1 fruit fly cellular context compared by ENCODE assay signal in the genomic region with DNA sequence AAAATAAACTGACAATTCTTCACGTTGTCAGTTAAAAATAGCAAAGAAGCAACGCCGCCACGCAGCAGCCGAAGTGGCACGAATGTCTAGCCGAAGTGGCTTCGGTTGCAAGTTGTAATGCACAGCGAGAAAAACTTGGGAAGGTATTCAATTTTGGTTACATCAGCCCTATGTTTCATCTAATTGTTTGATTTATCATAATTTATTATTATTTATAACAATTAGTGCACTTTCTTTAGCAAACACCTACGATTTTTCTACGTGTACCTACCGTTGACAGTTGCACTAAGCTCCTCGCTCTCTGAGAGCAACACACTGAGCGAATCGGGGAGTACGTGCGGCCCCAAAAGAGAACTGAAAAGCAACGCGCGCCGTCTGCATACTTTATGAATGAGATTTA.
TF ChIP-seq lines count a peak whose summit lies in the region.

A gene (minus strand): TSS at position 13 of the 400 bp plus-strand sequence.

TF ChIP-seq in whole organism, embryonic, 481 proteins besides CTCF, POLR2A, EP300 and RAD21 (continued from another document and continues in another):
- TF ChIP-seq exex (tag; optimal IDR thresholded peaks at IDR 0.05; lab: Kevin White, UChicago): peak; percentile 39
- TF ChIP-seq CG6854 (GFP tag; optimal IDR thresholded peaks at IDR 0.05; lab: Kevin White, UChicago): peak; percentile 66
- peak; percentile 86 for TF ChIP-seq Gug (GFP tag; IDR thresholded peaks at IDR 0.05; lab: Robert Waterston, UW)
- TF ChIP-seq mam (GFP tag; optimal IDR thresholded peaks at IDR 0.05; lab: Kevin White, UChicago): peak; percentile 7
- peak; percentile 73 for TF ChIP-seq Lhr (GFP tag; optimal IDR thresholded peaks at IDR 0.05; lab: Kevin White, UChicago)
- TF ChIP-seq psq (GFP tag; optimal IDR thresholded peaks at IDR 0.05; lab: Kevin White, UChicago): peak; percentile 57
- peak; percentile 86 for TF ChIP-seq kah (GFP tag; optimal IDR thresholded peaks at IDR 0.05; lab: Kevin White, UChicago)
- TF ChIP-seq CG13894 (tag; optimal IDR thresholded peaks at IDR 0.05; lab: Kevin White, UChicago): peak; percentile 1
- TF ChIP-seq CG12659 (GFP tag; optimal IDR thresholded peaks at IDR 0.05; lab: Kevin White, UChicago): peak; percentile 89
- TF ChIP-seq Fer2 (tag; optimal IDR thresholded peaks at IDR 0.05; lab: Kevin White, UChicago): peak; percentile 61
- TF ChIP-seq Six4 (GFP tag; optimal IDR thresholded peaks at IDR 0.05; lab: Kevin White, UChicago): peak; percentile 93
- no peak for TF ChIP-seq Elba2 (GFP tag; optimal IDR thresholded peaks at IDR 0.05; lab: Kevin White, UChicago)
- TF ChIP-seq H2.0 (GFP tag; IDR thresholded peaks at IDR 0.05; lab: Robert Waterston, UW): peak; percentile 95
- no peak for TF ChIP-seq CG3163 (GFP tag; optimal IDR thresholded peaks at IDR 0.05; lab: Kevin White, UChicago)
- TF ChIP-seq danr (GFP tag; IDR thresholded peaks at IDR 0.05; lab: Robert Waterston, UW): peak; percentile 88
- peak; percentile 95 for TF ChIP-seq H15 (GFP tag; IDR thresholded peaks at IDR 0.05; lab: Robert Waterston, UW)
- peak; percentile 94 for TF ChIP-seq esg (GFP tag; conservative IDR thresholded peaks at IDR 0.05; lab: Robert Waterston, UW)
- TF ChIP-seq CG1529 (GFP tag; optimal IDR thresholded peaks at IDR 0.05; lab: Kevin White, UChicago): peak; percentile 91
- peak; percentile 95 for TF ChIP-seq Ada2b (GFP tag; IDR thresholded peaks at IDR 0.05; lab: Robert Waterston, UW)
- peak; percentile 66 for TF ChIP-seq kay (GFP tag; optimal IDR thresholded peaks at IDR 0.05; lab: Kevin White, UChicago)
- TF ChIP-seq Lpt (GFP tag; optimal IDR thresholded peaks at IDR 0.05; lab: Kevin White, UChicago): no peak
- no peak for TF ChIP-seq Hey (tag; optimal IDR thresholded peaks at IDR 0.05; lab: Kevin White, UChicago)
- TF ChIP-seq Dad (GFP tag; optimal IDR thresholded peaks at IDR 0.05; lab: Kevin White, UChicago): peak; percentile 30
- TF ChIP-seq CG2129 (GFP tag; IDR thresholded peaks at IDR 0.05; lab: Robert Waterston, UW; ENCODE audit: partially characterized antibody): no peak
- no peak for TF ChIP-seq Hmx (GFP tag; optimal IDR thresholded peaks at IDR 0.05; lab: Kevin White, UChicago)
- no peak for TF ChIP-seq lov (optimal IDR thresholded peaks at IDR 0.05; lab: Kevin White, UChicago)
- peak; percentile 93 for TF ChIP-seq lov (GFP tag; IDR thresholded peaks at IDR 0.05; lab: Robert Waterston, UW)
- peak; percentile 93 for TF ChIP-seq CG4820 (GFP tag; optimal IDR thresholded peaks at IDR 0.05; lab: Kevin White, UChicago)
- TF ChIP-seq emc (GFP tag; optimal IDR thresholded peaks at IDR 0.05; lab: Kevin White, UChicago): no peak
- peak; percentile 96 for TF ChIP-seq fd96Cb (tag; optimal IDR thresholded peaks at IDR 0.05; lab: Kevin White, UChicago)
- TF ChIP-seq CG12744 (GFP tag; optimal IDR thresholded peaks at IDR 0.05; lab: Kevin White, UChicago): peak; percentile 47
- TF ChIP-seq CG2202 (tag; optimal IDR thresholded peaks at IDR 0.05; lab: Kevin White, UChicago): peak; percentile 78
- TF ChIP-seq CrebB (tag; optimal IDR thresholded peaks at IDR 0.05; lab: Kevin White, UChicago): peak; percentile 76
- peak; percentile 72 for TF ChIP-seq CG10274 (GFP tag; optimal IDR thresholded peaks at IDR 0.05; lab: Kevin White, UChicago)
- peak; percentile 96 for TF ChIP-seq CG10366 (GFP tag; IDR thresholded peaks at IDR 0.05; lab: Robert Waterston, UW)
- TF ChIP-seq ap (GFP tag; IDR thresholded peaks at IDR 0.05; lab: Robert Waterston, UW): peak; percentile 94
- peak; percentile 36 for TF ChIP-seq tx (GFP tag; optimal IDR thresholded peaks at IDR 0.05; lab: Kevin White, UChicago)
- peak; percentile 82 for TF ChIP-seq jing (GFP tag; optimal IDR thresholded peaks at IDR 0.05; lab: Kevin White, UChicago)
- TF ChIP-seq CG5180 (GFP tag; optimal IDR thresholded peaks at IDR 0.05; lab: Kevin White, UChicago): peak; percentile 86
- peak; percentile 59 for TF ChIP-seq al (GFP tag; IDR thresholded peaks at IDR 0.05; lab: Robert Waterston, UW)
- TF ChIP-seq CG18262 (tag; optimal IDR thresholded peaks at IDR 0.05; lab: Kevin White, UChicago): peak; percentile 91
- peak; percentile 93 for TF ChIP-seq Oaz (GFP tag; IDR thresholded peaks at IDR 0.05; lab: Robert Waterston, UW)
- peak; percentile 88 for TF ChIP-seq sqz (GFP tag; optimal IDR thresholded peaks at IDR 0.05; lab: Kevin White, UChicago)
- TF ChIP-seq CG8944 (GFP tag; optimal IDR thresholded peaks at IDR 0.05; lab: Kevin White, UChicago): peak; percentile 21
- no peak for TF ChIP-seq Sin3A (optimal IDR thresholded peaks at IDR 0.05; lab: Kevin White, UChicago)
- no peak for TF ChIP-seq fru (optimal IDR thresholded peaks at IDR 0.05; lab: Kevin White, UChicago)
- peak; percentile 54; the same call in 1 of the 2 replicates for TF ChIP-seq crol (GFP tag; IDR thresholded peaks at IDR 0.05; lab: Robert Waterston, UW)
- peak; percentile 89 for TF ChIP-seq jigr1 (GFP tag; IDR thresholded peaks at IDR 0.05; lab: Robert Waterston, UW)
- no peak for TF ChIP-seq Bgb (GFP tag; IDR thresholded peaks at IDR 0.05; lab: Robert Waterston, UW; ENCODE audit: partially characterized antibody)
- TF ChIP-seq Dek (tag; optimal IDR thresholded peaks at IDR 0.05; lab: Kevin White, UChicago): peak; percentile 75
- TF ChIP-seq Nf-YA (GFP tag; IDR thresholded peaks at IDR 0.05; lab: Robert Waterston, UW): peak; percentile 93
- peak; percentile 88 for TF ChIP-seq MTF-1 (GFP tag; optimal IDR thresholded peaks at IDR 0.05; lab: Kevin White, UChicago; ENCODE audit: borderline replicate concordance)
- peak; percentile 93 for TF ChIP-seq ind (GFP tag; optimal IDR thresholded peaks at IDR 0.05; lab: Kevin White, UChicago)
- TF ChIP-seq pita (GFP tag; optimal IDR thresholded peaks at IDR 0.05; lab: Kevin White, UChicago): no peak
- TF ChIP-seq HmgD (GFP tag; optimal IDR thresholded peaks at IDR 0.05; lab: Kevin White, UChicago): no peak
- TF ChIP-seq trh (GFP tag; optimal IDR thresholded peaks at IDR 0.05; lab: Kevin White, UChicago): peak; percentile 58
- peak; percentile 95 for TF ChIP-seq sob (GFP tag; IDR thresholded peaks at IDR 0.05; lab: Robert Waterston, UW)
- peak; percentile 84 for TF ChIP-seq CG18764 (GFP tag; optimal IDR thresholded peaks at IDR 0.05; lab: Kevin White, UChicago)
- TF ChIP-seq CG16815 (GFP tag; optimal IDR thresholded peaks at IDR 0.05; lab: Kevin White, UChicago): peak; percentile 61
- peak; percentile 88 for TF ChIP-seq D19A (tag; optimal IDR thresholded peaks at IDR 0.05; lab: Kevin White, UChicago)
- TF ChIP-seq CG13775 (GFP tag; optimal IDR thresholded peaks at IDR 0.05; lab: Kevin White, UChicago): peak; percentile 75
- peak; percentile 89 for TF ChIP-seq gt (GFP tag; IDR thresholded peaks at IDR 0.05; lab: Robert Waterston, UW)
- peak; percentile 95 for TF ChIP-seq CG2678 (tag; optimal IDR thresholded peaks at IDR 0.05; lab: Kevin White, UChicago)
- peak; percentile 76 for TF ChIP-seq TFAM (GFP tag; optimal IDR thresholded peaks at IDR 0.05; lab: Kevin White, UChicago)
- peak; percentile 92 for TF ChIP-seq az2 (GFP tag; optimal IDR thresholded peaks at IDR 0.05; lab: Kevin White, UChicago)
- TF ChIP-seq CG17328 (GFP tag; IDR thresholded peaks at IDR 0.05; lab: Robert Waterston, UW): peak; percentile 95
- TF ChIP-seq wor (GFP tag; IDR thresholded peaks at IDR 0.05; lab: Robert Waterston, UW): peak; percentile 95
- TF ChIP-seq CG7556 (GFP tag; optimal IDR thresholded peaks at IDR 0.05; lab: Kevin White, UChicago): peak; percentile 90
- peak; percentile 74 for TF ChIP-seq CG6683 (GFP tag; optimal IDR thresholded peaks at IDR 0.05; lab: Kevin White, UChicago)
- TF ChIP-seq ro (GFP tag; IDR thresholded peaks at IDR 0.05; lab: Robert Waterston, UW): peak; percentile 90
- peak; percentile 30 for TF ChIP-seq lilli (GFP tag; optimal IDR thresholded peaks at IDR 0.05; lab: Kevin White, UChicago)
- no peak for TF ChIP-seq sna (GFP tag; IDR thresholded peaks at IDR 0.05; lab: Robert Waterston, UW; ENCODE audit: partially characterized antibody)
- TF ChIP-seq ftz-f1 (GFP tag; optimal IDR thresholded peaks at IDR 0.05; lab: Kevin White, UChicago): no peak
- peak; percentile 93 for TF ChIP-seq ranshi (GFP tag; IDR thresholded peaks at IDR 0.05; lab: Robert Waterston, UW)
- peak; percentile 92 for TF ChIP-seq CG4424 (GFP tag; optimal IDR thresholded peaks at IDR 0.05; lab: Kevin White, UChicago)
- TF ChIP-seq Vsx1 (GFP tag; optimal IDR thresholded peaks at IDR 0.05; lab: Kevin White, UChicago): peak; percentile 79
- peak; percentile 91 for TF ChIP-seq CG17385 (GFP tag; optimal IDR thresholded peaks at IDR 0.05; lab: Kevin White, UChicago)
- peak; percentile 90 for TF ChIP-seq nmo (GFP tag; optimal IDR thresholded peaks at IDR 0.05; lab: Kevin White, UChicago)
- peak; percentile 98 for TF ChIP-seq CG17359 (tag; optimal IDR thresholded peaks at IDR 0.05; lab: Kevin White, UChicago)
- TF ChIP-seq CG17186 (GFP tag; optimal IDR thresholded peaks at IDR 0.05; lab: Kevin White, UChicago): peak; percentile 70
- peak; percentile 89 for TF ChIP-seq CG10959 (GFP tag; IDR thresholded peaks at IDR 0.05; lab: Robert Waterston, UW)
- TF ChIP-seq mld (GFP tag; IDR thresholded peaks at IDR 0.05; lab: Robert Waterston, UW; ENCODE audit: partially characterized antibody): no peak
- TF ChIP-seq CG10565 (GFP tag; optimal IDR thresholded peaks at IDR 0.05; lab: Kevin White, UChicago): peak; percentile 47
- peak; percentile 92 for TF ChIP-seq CG14050 (GFP tag; IDR thresholded peaks at IDR 0.05; lab: Robert Waterston, UW)
- peak; percentile 61 for TF ChIP-seq Hsf (GFP tag; optimal IDR thresholded peaks at IDR 0.05; lab: Kevin White, UChicago)
- TF ChIP-seq CG18599 (GFP tag; optimal IDR thresholded peaks at IDR 0.05; lab: Kevin White, UChicago): peak; percentile 90
- TF ChIP-seq bigmax (GFP tag; optimal IDR thresholded peaks at IDR 0.05; lab: Kevin White, UChicago): peak; percentile 44
- TF ChIP-seq sisA (GFP tag; IDR thresholded peaks at IDR 0.05; lab: Robert Waterston, UW): peak; percentile 97
- peak; percentile 66; the same call in 2 of the 3 replicates for TF ChIP-seq Dbx (GFP tag; IDR thresholded peaks at IDR 0.05; lab: Robert Waterston, UW)
- TF ChIP-seq sug (tag; optimal IDR thresholded peaks at IDR 0.05; lab: Kevin White, UChicago): peak; percentile 67
- TF ChIP-seq fd3F (GFP tag; optimal IDR thresholded peaks at IDR 0.05; lab: Kevin White, UChicago): peak; percentile 80
- peak; percentile 79 for TF ChIP-seq CG9727 (GFP tag; optimal IDR thresholded peaks at IDR 0.05; lab: Kevin White, UChicago)
- TF ChIP-seq CG17361 (GFP tag; IDR thresholded peaks at IDR 0.05; lab: Robert Waterston, UW): peak; percentile 93
- TF ChIP-seq CG34376 (GFP tag; optimal IDR thresholded peaks at IDR 0.05; lab: Kevin White, UChicago): no peak
- TF ChIP-seq sima (GFP tag; optimal IDR thresholded peaks at IDR 0.05; lab: Kevin White, UChicago): no peak
- peak; percentile 88 for TF ChIP-seq Fer3 (tag; optimal IDR thresholded peaks at IDR 0.05; lab: Kevin White, UChicago)
- TF ChIP-seq CG15011 (GFP tag; optimal IDR thresholded peaks at IDR 0.05; lab: Kevin White, UChicago): peak; percentile 76
- peak; percentile 85 for TF ChIP-seq org-1 (GFP tag; optimal IDR thresholded peaks at IDR 0.05; lab: Kevin White, UChicago)
- TF ChIP-seq ase (GFP tag; IDR thresholded peaks at IDR 0.05; lab: Robert Waterston, UW): peak; percentile 95
- no peak for TF ChIP-seq Mes4 (GFP tag; optimal IDR thresholded peaks at IDR 0.05; lab: Kevin White, UChicago)
- peak; percentile 76 for TF ChIP-seq CG18619 (GFP tag; optimal IDR thresholded peaks at IDR 0.05; lab: Kevin White, UChicago)
- TF ChIP-seq repo (GFP tag; optimal IDR thresholded peaks at IDR 0.05; lab: Kevin White, UChicago): peak; percentile 14
- TF ChIP-seq grn (GFP tag; optimal IDR thresholded peaks at IDR 0.05; lab: Kevin White, UChicago): no peak
- TF ChIP-seq pum (GFP tag; optimal IDR thresholded peaks at IDR 0.05; lab: Kevin White, UChicago): peak; percentile 47
- peak; percentile 2 for TF ChIP-seq stwl (tag; optimal IDR thresholded peaks at IDR 0.05; lab: Kevin White, UChicago)
- peak in 1 of 2 experiments; percentile 58 for TF ChIP-seq Hr78 (GFP tag; optimal IDR thresholded peaks at IDR 0.05; lab: Kevin White, UChicago)
- TF ChIP-seq CG5953 (GFP tag; IDR thresholded peaks at IDR 0.05; lab: Robert Waterston, UW): peak; percentile 95
- no peak for TF ChIP-seq CG3838 (GFP tag; optimal IDR thresholded peaks at IDR 0.05; lab: Kevin White, UChicago)
- peak; percentile 95 for TF ChIP-seq Blimp-1 (GFP tag; optimal IDR thresholded peaks at IDR 0.05; lab: Kevin White, UChicago)
- TF ChIP-seq crc (GFP tag; optimal IDR thresholded peaks at IDR 0.05; lab: Kevin White, UChicago): no peak
- TF ChIP-seq sd (tag; optimal IDR thresholded peaks at IDR 0.05; lab: Kevin White, UChicago): peak; percentile 73
- no peak for TF ChIP-seq vfl (GFP tag; optimal IDR thresholded peaks at IDR 0.05; lab: Kevin White, UChicago)
- no peak for TF ChIP-seq ab (GFP tag; optimal IDR thresholded peaks at IDR 0.05; lab: Kevin White, UChicago)
- TF ChIP-seq Med (GFP tag; lab: Kevin White, UChicago): peak; percentile 89
- TF ChIP-seq E2f1 (GFP tag; IDR thresholded peaks at IDR 0.05; lab: Robert Waterston, UW): peak; percentile 95
- TF ChIP-seq luna (GFP tag; optimal IDR thresholded peaks at IDR 0.05; lab: Kevin White, UChicago): no peak
- TF ChIP-seq CG7372 (GFP tag; IDR thresholded peaks at IDR 0.05; lab: Robert Waterston, UW): peak; percentile 81
- TF ChIP-seq CG8388 (GFP tag; optimal IDR thresholded peaks at IDR 0.05; lab: Kevin White, UChicago): peak; percentile 93
- peak; percentile 29 for TF ChIP-seq Hand (GFP tag; optimal IDR thresholded peaks at IDR 0.05; lab: Kevin White, UChicago)
- no peak for TF ChIP-seq cad (GFP tag; optimal IDR thresholded peaks at IDR 0.05; lab: Kevin White, UChicago)
- TF ChIP-seq Gsc (GFP tag; IDR thresholded peaks at IDR 0.05; lab: Robert Waterston, UW): peak; percentile 77
- TF ChIP-seq CG5245 (GFP tag; optimal IDR thresholded peaks at IDR 0.05; lab: Kevin White, UChicago): peak; percentile 94
- peak; percentile 81 for TF ChIP-seq Hmr (GFP tag; optimal IDR thresholded peaks at IDR 0.05; lab: Kevin White, UChicago)
- no peak for TF ChIP-seq ham (GFP tag; IDR thresholded peaks at IDR 0.05; lab: Robert Waterston, UW)
- TF ChIP-seq ci (GFP tag; IDR thresholded peaks at IDR 0.05; lab: Robert Waterston, UW): peak; percentile 99
- no peak for TF ChIP-seq sc (optimal IDR thresholded peaks at IDR 0.05; lab: Kevin White, UChicago)
- peak; percentile 92 for TF ChIP-seq sc (GFP tag; optimal IDR thresholded peaks at IDR 0.05; lab: Kevin White, UChicago)
- TF ChIP-seq CG11398 (GFP tag; optimal IDR thresholded peaks at IDR 0.05; lab: Kevin White, UChicago): no peak
